Worm (Caenorhabditis elegans) whole organism, L2 larva: Measurements from ENCODE around the gene mau-8.
A peak's percentile ranks its signal among the peaks of the same experiment; 100 is the strongest.

Source experiments
- C34F6.9 ChIP-seq: fragments of 150-350 bp; optimal IDR thresholded peaks from 2 replicates; lab custom pipeline; 2014; ENCODE audit warnings: missing biosample characterization, missing genetic modification characterization
- ama-1 ChIP-seq: fragments of 150-350 bp; optimal IDR thresholded peaks from 2 replicates; lab custom pipeline; 2018; ENCODE audit warnings: inconsistent platforms
- ceh-16 ChIP-seq: fragments of 150-350 bp; optimal IDR thresholded peaks from 2 replicates; lab custom pipeline; 2014; ENCODE audit warnings: missing biosample characterization, missing genetic modification characterization
- ceh-82 ChIP-seq: fragments of 150-350 bp; optimal IDR thresholded peaks from 2 replicates; lab custom pipeline; 2014; ENCODE audit warnings: missing biosample characterization, missing genetic modification characterization
- elt-1 ChIP-seq: fragments of 150-350 bp; optimal IDR thresholded peaks from 2 replicates; lab custom pipeline; 2014; ENCODE audit warnings: missing biosample characterization, missing genetic modification characterization
- lin-13 ChIP-seq: fragments of 150-350 bp; optimal IDR thresholded peaks from 2 replicates; lab custom pipeline; 2014; ENCODE audit warnings: missing biosample characterization, missing genetic modification reagents, missing genetic modification characterization
- mab-5 ChIP-seq: fragments of 150-350 bp; optimal IDR thresholded peaks from 2 replicates; lab custom pipeline; 2014; ENCODE audit warnings: missing biosample characterization, missing genetic modification characterization
- mdl-1 ChIP-seq, 2 experiments: fragments of 150-350 bp in 1 of 2; sonication (generic microtip) in 1 of 2; optimal IDR thresholded peaks; 2 replicates each; lab custom pipeline; 2017; ENCODE audit warnings: missing biosample characterization in 2 of 2, missing genetic modification characterization in 2 of 2
- nhr-237 ChIP-seq: fragments of 150-350 bp; optimal IDR thresholded peaks from 2 replicates; lab custom pipeline; 2014; ENCODE audit warnings: missing biosample characterization, missing genetic modification characterization
- snpc-4 ChIP-seq: fragments of 150-350 bp; optimal IDR thresholded peaks from 2 replicates; lab custom pipeline; 2014; ENCODE audit warnings: missing biosample characterization, missing genetic modification characterization
- unc-62 ChIP-seq: fragments of 150-350 bp; optimal IDR thresholded peaks from 2 replicates; lab custom pipeline; 2014; ENCODE audit warnings: missing biosample characterization, missing genetic modification reagents, missing genetic modification characterization
- ztf-1 ChIP-seq: fragments of 200-800 bp; sonication (Bioruptor generic); conservative IDR thresholded peaks from 2 replicates; pipeline ENCODE4 v1.3.6; 2022; ENCODE audit warnings: missing genetic modification characterization, missing compliant biosample characterization

DNA sequence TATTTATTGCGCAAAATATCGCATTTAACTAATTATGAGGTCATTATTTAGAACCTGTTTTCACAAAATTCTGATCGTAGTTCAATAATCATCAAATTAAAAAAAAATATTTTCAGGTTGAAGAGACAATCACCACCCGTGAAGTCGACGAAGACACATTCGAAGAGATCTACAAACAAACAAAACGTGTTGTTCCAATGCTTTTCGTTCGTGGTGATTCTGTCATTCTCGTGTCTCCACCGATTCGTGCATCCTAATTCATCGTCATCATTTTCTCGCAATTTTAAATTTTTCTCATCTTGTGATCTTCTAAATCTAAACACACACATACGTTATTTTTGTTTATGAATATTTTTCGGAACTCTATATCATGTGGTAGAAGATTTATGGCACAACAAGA is 11.0 kb downstream of the mau-8 start:
- TF ChIP-seq ztf-1 (no peak), C34F6.9 (tag; lab: Kevin White, UChicago) (no peak), mab-5 (no peak), lin-13 (GFP tag; lab: Kevin White, UChicago) (no peak), ceh-82 (tag; lab: Kevin White, UChicago) (no peak), elt-1 (tag; lab: Kevin White, UChicago) (no peak), snpc-4 (no peak), mdl-1 (tag; optimal IDR thresholded peaks at IDR 0.05; lab: Kevin White, UChicago) (no peak), unc-62 (GFP tag; lab: Kevin White, UChicago) (no peak), nhr-237 (tag; lab: Kevin White, UChicago) (no peak), ama-1 (lab: Kevin White, UChicago) (peak; percentile 44), ceh-16 (no peak)
